Worm (Caenorhabditis elegans) whole organism, mixed stage, embryonic: ENCODE data around the gene moe-3.

ENCODE experiments used
- M03D4.4 ChIP-seq: sonication (generic microtip); optimal IDR thresholded peaks from 2 replicates; lab custom pipeline; 2017; ENCODE audit warnings: mild to moderate bottlenecking, missing genetic modification characterization, missing compliant biosample characterization
- bed-3 ChIP-seq: fragments of 200-800 bp; sonication (Bioruptor generic); optimal IDR thresholded peaks from 3 replicates; lab custom pipeline; 2018; ENCODE audit warnings: mild to moderate bottlenecking, missing genetic modification characterization, moderate library complexity, missing compliant biosample characterization
- ces-1 ChIP-seq: fragments of 150-350 bp; optimal IDR thresholded peaks from 2 replicates; lab custom pipeline; 2014; ENCODE audit warnings: missing biosample characterization, missing genetic modification reagents, missing genetic modification characterization
- mep-1 ChIP-seq: fragments of 150-350 bp; optimal IDR thresholded peaks from 2 replicates; lab custom pipeline; 2017; ENCODE audit warnings: missing biosample characterization, missing genetic modification reagents, missing genetic modification characterization, inconsistent platforms
- nhr-12 ChIP-seq: fragments of 150-350 bp; optimal IDR thresholded peaks from 2 replicates; lab custom pipeline; 2014; ENCODE audit warnings: missing biosample characterization, missing genetic modification characterization
- nhr-237 ChIP-seq: fragments of 150-350 bp; optimal IDR thresholded peaks from 2 replicates; lab custom pipeline; 2014; ENCODE audit warnings: missing biosample characterization, missing genetic modification characterization
- unc-120 ChIP-seq: sonication (generic microtip); optimal IDR thresholded peaks from 2 replicates; lab custom pipeline; 2017; ENCODE audit warnings: missing genetic modification characterization, missing compliant biosample characterization; ENCODE audit not compliant: poor library complexity, severe bottlenecking
- unc-62 ChIP-seq: fragments of 150-350 bp; optimal IDR thresholded peaks from 2 replicates; lab custom pipeline; 2014; ENCODE audit warnings: missing biosample characterization, missing genetic modification reagents, missing genetic modification characterization

ce11 chrII:13188084-13188483 lies 22.6 kb upstream of the moe-3 start:
- no peak for TF ChIP-seq unc-62 (GFP tag; lab: Kevin White, UChicago)
- no peak for TF ChIP-seq M03D4.4 (tag; lab: Kevin White, UChicago)
- TF ChIP-seq nhr-237 (tag; lab: Kevin White, UChicago): no peak
- TF ChIP-seq unc-120 (tag; lab: Kevin White, UChicago): no peak
- no peak for TF ChIP-seq ces-1 (GFP tag; lab: Kevin White, UChicago)
- no peak for TF ChIP-seq nhr-12
- no peak for TF ChIP-seq mep-1 (tag; lab: Kevin White, UChicago)
- no peak for TF ChIP-seq bed-3 (GFP tag; lab: Kevin White, UChicago)
